Fruit fly (Drosophila melanogaster): Measurements from ENCODE around the gene Dad.

DNA sequence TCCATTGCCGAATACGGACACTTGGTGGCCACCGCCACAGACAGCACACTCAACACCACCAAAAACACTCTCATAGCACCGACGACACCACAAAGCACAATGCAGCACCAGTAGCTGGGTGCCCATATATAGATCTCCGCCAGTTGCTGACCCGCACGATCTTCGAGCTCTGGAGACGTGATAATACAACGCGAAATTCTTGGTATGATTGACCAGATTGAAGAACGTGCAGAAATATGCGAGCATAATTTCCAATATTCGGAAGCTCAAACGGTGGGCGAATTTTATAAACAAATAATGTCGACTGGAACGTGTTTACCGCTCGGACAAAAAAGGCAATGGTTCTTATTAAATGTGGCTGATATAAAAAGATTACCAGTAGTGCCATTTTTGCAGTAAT, 17.9 kb upstream of the Dad start, which contains the start of gene CG4009:
- TF ChIP-seq CTCF (GFP tag; optimal IDR thresholded peaks at IDR 0.05) (no peak), ara (GFP tag; IDR thresholded peaks at IDR 0.05) (no peak), CG6654 (GFP tag; optimal IDR thresholded peaks at IDR 0.05) (no peak), CG2199 (GFP tag; IDR thresholded peaks at IDR 0.05) (no peak), CoRest (tag; optimal IDR thresholded peaks at IDR 0.05) (no peak), CG14667 (GFP tag; IDR thresholded peaks at IDR 0.05) (no peak), CG32767 (GFP tag; IDR thresholded peaks at IDR 0.05) (no peak), pum (GFP tag; optimal IDR thresholded peaks at IDR 0.05) (no peak), Dip2 (GFP tag; IDR thresholded peaks at IDR 0.05) (no peak), CG9797 (GFP tag; optimal IDR thresholded peaks at IDR 0.05) (no peak), her (GFP tag; optimal IDR thresholded peaks at IDR 0.05) (no peak), Hr3 (GFP tag; optimal IDR thresholded peaks at IDR 0.05) (no peak), CG13894 (tag; optimal IDR thresholded peaks at IDR 0.05) (no peak), hb (GFP tag; IDR thresholded peaks at IDR 0.05; ENCODE audit: partially characterized antibody) (no peak)

Data from whole organism, embryonic.